Worm (Caenorhabditis elegans) whole organism, midembryonic: Measurements from ENCODE around the gene npr-12.

Experiments
- T22C8.4 ChIP-seq: fragments of 200-800 bp; sonication (Bioruptor generic); IDR thresholded peaks from 2 replicates; pipeline ENCODE4 v1.3.6; 2022; ENCODE audit warnings: missing genetic modification characterization, missing compliant biosample characterization
- cog-1 ChIP-seq: sonication (generic microtip); optimal IDR thresholded peaks from 2 replicates; lab custom pipeline; 2016; ENCODE audit warnings: missing genetic modification characterization, missing compliant biosample characterization
- flt-1 ChIP-seq: fragments of 200-800 bp; sonication (Bioruptor generic); IDR thresholded peaks from 2 replicates; pipeline ENCODE4 v1.3.6; 2022; ENCODE audit warnings: missing genetic modification characterization, missing compliant biosample characterization
- klf-2 ChIP-seq: fragments of 200-800 bp; sonication (Bioruptor generic); conservative IDR thresholded peaks from 2 replicates; pipeline ENCODE4 v1.3.6; 2022; ENCODE audit warnings: missing genetic modification reagents, missing genetic modification characterization, missing compliant biosample characterization
- med-1 ChIP-seq: sonication (generic microtip); optimal IDR thresholded peaks from 2 replicates; lab custom pipeline; 2017; ENCODE audit warnings: missing genetic modification characterization, mild to moderate bottlenecking, missing compliant biosample characterization, antibody characterized with exemption, missing genetic modification reagents; ENCODE audit not compliant: insufficient read depth
- ref-1 ChIP-seq: fragments of 200-800 bp; sonication (Bioruptor generic); conservative IDR thresholded peaks from 2 replicates; pipeline ENCODE4 v1.3.6; 2022; ENCODE audit warnings: missing genetic modification reagents, missing genetic modification characterization, missing compliant biosample characterization
- tab-1 ChIP-seq: fragments of 200-800 bp; sonication (Bioruptor generic); IDR thresholded peaks from 2 replicates; pipeline ENCODE4 v1.3.6; 2022; ENCODE audit warnings: missing genetic modification characterization, missing compliant biosample characterization
- ztf-23 ChIP-seq: fragments of 200-800 bp; sonication (Bioruptor generic); IDR thresholded peaks from 2 replicates; pipeline ENCODE4 v1.3.6; 2022; ENCODE audit warnings: missing genetic modification reagents, missing genetic modification characterization, missing compliant biosample characterization
- ztf-29 ChIP-seq: fragments of 200-800 bp; sonication (Bioruptor generic); IDR thresholded peaks from 2 replicates; pipeline ENCODE4 v1.3.6; 2022; ENCODE audit warnings: missing genetic modification reagents, missing genetic modification characterization, missing compliant biosample characterization

The npr-12 gene

DNA sequence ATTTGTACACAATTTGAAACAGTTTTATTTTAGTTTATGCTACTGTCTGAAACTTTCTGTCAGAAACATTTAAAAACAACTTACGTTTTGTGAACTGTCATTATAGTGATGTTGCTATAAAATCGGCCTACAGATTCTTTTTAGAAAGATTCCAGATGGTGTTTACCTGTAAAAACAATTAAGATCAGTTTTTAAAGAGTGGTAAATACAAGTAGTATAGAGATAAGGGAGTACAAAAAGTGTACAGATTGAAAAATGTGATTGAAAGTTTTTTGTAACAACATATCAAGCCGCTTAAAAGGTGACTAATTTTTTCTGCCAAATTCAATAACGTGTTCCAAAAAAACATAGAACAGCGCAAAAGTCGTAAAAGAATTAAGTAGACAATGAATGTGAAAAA lies at the start of gene npr-12:
Gene npr-12 (minus strand): TSS at position 101 of the 400 bp plus-strand sequence.
- TF ChIP-seq ztf-23 (GFP tag; lab: Robert Waterston, UW) (no peak), ztf-29 (no peak), flt-1 (GFP tag; lab: Robert Waterston, UW) (no peak), T22C8.4 (GFP tag; lab: Robert Waterston, UW) (no peak), med-1 (GFP tag; lab: Kevin White, UChicago) (no peak), cog-1 (tag; lab: Kevin White, UChicago) (no peak), klf-2 (GFP tag; lab: Robert Waterston, UW) (no peak), tab-1 (GFP tag; lab: Robert Waterston, UW) (no peak), ref-1 (GFP tag; lab: Robert Waterston, UW) (no peak)

ce11 chrIV:6986835-6987234 lies 49.4 kb upstream of the npr-12 start, which contains the start of gene prkl-1:
TSS of gene prkl-1 (minus strand) at chrIV:6986935.
- TF ChIP-seq med-1 (GFP tag; lab: Kevin White, UChicago) = no peak

DNA sequence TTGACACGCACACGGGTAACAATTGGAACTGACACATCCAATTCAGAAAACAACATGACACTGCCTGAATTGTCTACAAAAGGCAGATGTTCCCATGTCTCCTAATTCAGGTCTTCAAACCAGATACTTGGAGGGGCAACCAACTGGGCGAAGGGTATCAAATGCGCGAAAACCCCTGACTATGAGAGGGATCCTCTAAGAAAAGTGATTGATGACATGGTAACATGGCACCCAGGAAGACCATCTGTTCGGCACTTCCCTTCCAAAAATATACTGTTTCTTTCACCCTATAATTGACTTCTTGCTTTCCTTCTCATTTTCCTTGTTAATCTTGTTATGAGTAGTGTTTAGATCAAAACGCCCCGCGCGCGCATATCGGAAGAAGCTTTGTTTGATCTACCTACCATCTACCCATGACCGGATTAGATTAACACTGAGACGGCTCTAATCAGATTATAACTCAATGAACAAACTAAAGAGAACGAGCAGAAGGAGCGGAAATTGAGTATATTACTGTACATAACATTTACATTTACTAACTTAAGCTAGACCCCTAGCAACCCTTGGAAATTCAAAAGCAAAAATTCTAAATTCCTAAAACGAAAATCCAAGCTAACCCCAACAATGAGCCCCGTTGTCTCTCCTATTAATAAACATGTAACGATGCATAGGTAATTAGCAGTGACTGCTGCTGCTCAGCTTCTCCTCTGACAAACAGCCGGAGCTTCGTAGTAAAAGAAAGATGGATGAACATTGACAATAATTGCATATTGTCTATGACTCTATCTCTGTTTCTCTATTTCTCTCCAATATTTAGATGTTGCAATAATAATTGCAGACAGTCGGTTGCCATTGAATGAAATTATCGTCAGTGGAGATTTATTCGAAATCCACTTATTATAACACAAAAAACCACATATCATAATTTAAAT lies 47.3 kb upstream of the npr-12 start:
- TF ChIP-seq ref-1 (GFP tag; lab: Robert Waterston, UW) (no peak), flt-1 (GFP tag; lab: Robert Waterston, UW) (0 out of 2 replicates have a peak, but pooled peaks have one; percentile 36)

DNA sequence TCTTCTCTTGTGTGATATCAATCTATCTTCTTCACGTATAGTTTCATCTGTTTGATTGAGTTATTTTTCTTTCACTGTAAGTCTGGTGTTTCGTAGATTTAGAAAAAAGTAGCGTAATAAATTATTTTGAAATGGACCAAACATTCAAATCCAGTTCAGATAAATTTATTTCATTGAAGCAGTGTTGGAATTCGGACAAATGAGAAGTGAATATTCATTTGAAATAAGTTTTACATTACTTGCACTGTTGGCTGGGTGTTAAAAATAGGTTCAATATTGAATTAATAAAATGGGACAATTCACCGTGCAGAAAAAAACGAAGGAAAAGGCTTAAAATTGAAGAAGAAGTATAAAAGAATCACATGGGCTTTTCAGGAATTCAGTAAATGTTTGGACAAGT lies 41.2 kb upstream of the npr-12 start:
- no peak for TF ChIP-seq med-1 (GFP tag; lab: Kevin White, UChicago)
- TF ChIP-seq T22C8.4 (GFP tag; lab: Robert Waterston, UW) = no peak
- TF ChIP-seq cog-1 (tag; lab: Kevin White, UChicago) = no peak
- no peak for TF ChIP-seq tab-1 (GFP tag; lab: Robert Waterston, UW)
- no peak for TF ChIP-seq ztf-29
- no peak for TF ChIP-seq ztf-23 (GFP tag; lab: Robert Waterston, UW)
- TF ChIP-seq ref-1 (GFP tag; lab: Robert Waterston, UW) = no peak
- TF ChIP-seq flt-1 (GFP tag; lab: Robert Waterston, UW) = no peak
- no peak for TF ChIP-seq klf-2 (GFP tag; lab: Robert Waterston, UW)

DNA sequence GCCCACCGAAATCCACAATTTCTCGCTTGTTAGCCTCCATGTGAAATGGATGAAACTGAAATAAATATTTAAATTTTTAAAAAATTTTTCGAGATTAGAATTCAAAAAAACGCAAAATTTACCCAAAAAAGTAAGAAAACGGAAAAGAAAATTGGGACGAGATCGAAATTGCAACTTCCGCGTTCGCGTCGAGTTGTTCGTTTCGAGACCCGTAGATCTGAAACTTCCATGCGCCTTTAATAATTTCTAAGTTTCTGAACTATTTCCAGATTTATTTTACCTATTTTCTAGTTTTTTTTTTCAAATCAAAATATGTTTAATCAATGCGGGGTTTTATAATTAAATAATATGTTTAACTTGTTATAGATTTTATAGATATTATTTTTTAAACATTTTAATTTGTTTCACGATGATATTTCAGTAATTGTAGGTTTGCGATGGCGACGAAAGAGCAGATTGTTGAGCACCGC lies 39.7 kb upstream of the npr-12 start, which contains the start of the genes pgl-1 and him-3:
Gene pgl-1 (minus strand): TSS at position 230 of the 470 bp plus-strand sequence.
Gene him-3 (plus strand): TSS at position 420 of the 470 bp plus-strand sequence.
- no peak for TF ChIP-seq flt-1 (GFP tag; lab: Robert Waterston, UW)
- no peak for TF ChIP-seq cog-1 (tag; lab: Kevin White, UChicago)
- TF ChIP-seq ztf-29 = no peak
- no peak for TF ChIP-seq ztf-23 (GFP tag; lab: Robert Waterston, UW)
- no peak for TF ChIP-seq klf-2 (GFP tag; lab: Robert Waterston, UW)
- no peak for TF ChIP-seq med-1 (GFP tag; lab: Kevin White, UChicago)
- TF ChIP-seq T22C8.4 (GFP tag; lab: Robert Waterston, UW) = no peak
- no peak for TF ChIP-seq ref-1 (GFP tag; lab: Robert Waterston, UW)
- TF ChIP-seq tab-1 (GFP tag; lab: Robert Waterston, UW) = no peak

- TF ChIP-seq ref-1 (GFP tag; lab: Robert Waterston, UW) (no peak), ztf-29 (no peak), flt-1 (GFP tag; lab: Robert Waterston, UW) (no peak), ztf-23 (GFP tag; lab: Robert Waterston, UW) (no peak), med-1 (GFP tag; lab: Kevin White, UChicago) (no peak), klf-2 (GFP tag; lab: Robert Waterston, UW) (no peak), tab-1 (GFP tag; lab: Robert Waterston, UW) (no peak), cog-1 (tag; lab: Kevin White, UChicago) (no peak)
Observed at ce11 chrIV:6974162-6974938, 36.9 kb upstream of the npr-12 start.

- no peak for TF ChIP-seq flt-1 (GFP tag; lab: Robert Waterston, UW)
- no peak for TF ChIP-seq ref-1 (GFP tag; lab: Robert Waterston, UW)
- TF ChIP-seq ztf-23 (GFP tag; lab: Robert Waterston, UW) = no peak
- TF ChIP-seq med-1 (GFP tag; lab: Kevin White, UChicago) = no peak
- no peak for TF ChIP-seq ztf-29
- no peak for TF ChIP-seq cog-1 (tag; lab: Kevin White, UChicago)
- no peak for TF ChIP-seq tab-1 (GFP tag; lab: Robert Waterston, UW)
- TF ChIP-seq klf-2 (GFP tag; lab: Robert Waterston, UW) = no peak
- no peak for TF ChIP-seq T22C8.4 (GFP tag; lab: Robert Waterston, UW)
Observed at ce11 chrIV:6972427-6972826, 35.0 kb upstream of the npr-12 start, which contains the start of gene nhr-249. TSS of gene nhr-249 (minus strand) at chrIV:6972527.

DNA sequence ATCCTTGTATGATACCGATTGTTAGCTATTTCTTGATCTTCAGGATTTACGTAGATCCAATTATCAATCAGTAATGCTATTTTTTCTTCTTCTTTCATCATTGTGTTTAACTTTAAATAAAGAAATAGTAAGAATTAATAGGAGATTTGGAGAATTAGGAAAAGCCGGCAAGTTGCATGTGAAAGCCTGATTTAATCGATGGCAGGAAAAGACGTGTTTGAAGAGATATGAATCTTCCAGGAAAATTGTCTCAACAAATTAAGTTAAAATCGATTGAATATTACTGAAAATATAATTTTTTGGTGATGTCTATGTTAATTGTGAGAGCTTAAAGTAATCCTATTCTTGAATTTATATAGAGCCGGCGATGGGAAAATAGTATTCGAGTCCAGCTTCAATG lies 33.8 kb upstream of the npr-12 start, which contains the start of gene ZK381.62:
Gene ZK381.62 (minus strand): TSS at position 101 of the 400 bp plus-strand sequence.
- TF ChIP-seq ref-1 (GFP tag; lab: Robert Waterston, UW) = no peak
- no peak for TF ChIP-seq ztf-23 (GFP tag; lab: Robert Waterston, UW)
- no peak for TF ChIP-seq tab-1 (GFP tag; lab: Robert Waterston, UW)
- no peak for TF ChIP-seq ztf-29
- no peak for TF ChIP-seq flt-1 (GFP tag; lab: Robert Waterston, UW)
- TF ChIP-seq cog-1 (tag; lab: Kevin White, UChicago) = no peak
- no peak for TF ChIP-seq klf-2 (GFP tag; lab: Robert Waterston, UW)
- TF ChIP-seq med-1 (GFP tag; lab: Kevin White, UChicago) = no peak
- TF ChIP-seq T22C8.4 (GFP tag; lab: Robert Waterston, UW) = no peak
